Worm (Caenorhabditis elegans): ENCODE data around the gene str-170.
A peak's percentile ranks its signal among the peaks of the same experiment; 100 is the strongest.

The str-170 gene

DNA sequence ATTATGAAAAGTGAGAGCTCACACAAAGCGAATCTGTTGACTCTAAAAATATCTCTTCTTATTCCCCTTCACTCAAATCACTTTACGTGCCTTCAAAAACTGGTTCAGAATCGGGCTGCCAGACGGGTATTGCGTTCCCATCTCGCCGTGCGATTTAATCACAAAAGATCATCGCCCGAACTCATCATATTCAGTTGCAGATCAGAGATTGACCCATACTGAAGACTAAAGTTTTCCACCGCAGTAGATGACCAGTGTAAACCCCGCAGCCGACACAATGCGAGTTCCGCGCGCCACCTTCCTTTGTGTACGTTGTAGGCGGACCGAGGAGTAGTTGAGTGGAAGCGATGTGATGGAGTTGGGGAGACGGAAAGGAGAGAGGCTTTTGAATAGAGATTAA lies 3.4 kb downstream of the str-170 start (continued):
- peak; percentile 13 for TF ChIP-seq mxl-1 (tag; optimal IDR thresholded peaks at IDR 0.05)
- TF ChIP-seq pha-4 (tag; optimal IDR thresholded peaks at IDR 0.05), result no peak
- TF ChIP-seq sdz-38 (tag; optimal IDR thresholded peaks at IDR 0.05), result no peak
- TF ChIP-seq ztf-3 (GFP tag; optimal IDR thresholded peaks at IDR 0.05), result no peak
- TF ChIP-seq tbp1 (GFP tag; optimal IDR thresholded peaks at IDR 0.05), result peak; percentile 81
- TF ChIP-seq ceh-100 (GFP tag; IDR thresholded peaks at IDR 0.05), result peak; percentile 55
- TF ChIP-seq zfh-2 (GFP tag; conservative IDR thresholded peaks at IDR 0.05), result no peak
- no peak for TF ChIP-seq unc-62 (GFP tag; optimal IDR thresholded peaks at IDR 0.05)
- no peak for TF ChIP-seq akir-1 (GFP tag; optimal IDR thresholded peaks at IDR 0.05)
- no peak for TF ChIP-seq chd-7 (tag; optimal IDR thresholded peaks at IDR 0.05)
- peak; percentile 96 for TF ChIP-seq rcor-1 (GFP tag; IDR thresholded peaks at IDR 0.05)
- TF ChIP-seq snpc-1.3 (tag; optimal IDR thresholded peaks at IDR 0.05; ENCODE audit: insufficient read depth), result peak; percentile 97
- TF ChIP-seq dox-1 (GFP tag; IDR thresholded peaks at IDR 0.05), result no peak
- TF ChIP-seq unc-130 (GFP tag; optimal IDR thresholded peaks at IDR 0.05), result peak; percentile 23
- TF ChIP-seq let-607 (tag; optimal IDR thresholded peaks at IDR 0.05), result no peak
- no peak for TF ChIP-seq ets-4 (GFP tag; optimal IDR thresholded peaks at IDR 0.05)
- TF ChIP-seq cebp-1 (GFP tag; IDR thresholded peaks at IDR 0.05), result no peak
- TF ChIP-seq cebp-1 (tag; optimal IDR thresholded peaks at IDR 0.05), result no peak
- peak; percentile 14 for TF ChIP-seq xnd-1 (tag; optimal IDR thresholded peaks at IDR 0.05)
- TF ChIP-seq T07F8.4 (tag; optimal IDR thresholded peaks at IDR 0.05), result no peak
- TF ChIP-seq lin-35 (GFP tag; optimal IDR thresholded peaks at IDR 0.05), result no peak
- TF ChIP-seq F52B5.7 (tag; optimal IDR thresholded peaks at IDR 0.05), result no peak
- no peak for TF ChIP-seq fkh-3 (tag; optimal IDR thresholded peaks at IDR 0.05)
- TF ChIP-seq sea-2 (GFP tag; IDR thresholded peaks at IDR 0.05), result no peak
- peak; percentile 97 for TF ChIP-seq snpc-3.4 (tag; optimal IDR thresholded peaks at IDR 0.05)
- TF ChIP-seq dpff-1 (tag; optimal IDR thresholded peaks at IDR 0.05), result no peak
- TF ChIP-seq efl-1 (GFP tag; optimal IDR thresholded peaks at IDR 0.05), result no peak
- TF ChIP-seq dpl-1 (GFP tag; optimal IDR thresholded peaks at IDR 0.05), result no peak
- no peak for TF ChIP-seq hrde-1 (tag; optimal IDR thresholded peaks at IDR 0.05; ENCODE audit: borderline replicate concordance)
- no peak for TF ChIP-seq nhr-120 (GFP tag; IDR thresholded peaks at IDR 0.05)
- no peak for TF ChIP-seq nhr-179 (tag; optimal IDR thresholded peaks at IDR 0.05)
- TF ChIP-seq aptf-3 (GFP tag; IDR thresholded peaks at IDR 0.05), result no peak
- TF ChIP-seq nfyb-1 (GFP tag; IDR thresholded peaks at IDR 0.05), result no peak
- peak; percentile 77 for TF ChIP-seq lir-1 (GFP tag; conservative IDR thresholded peaks at IDR 0.05)
- TF ChIP-seq nhr-90 (tag; optimal IDR thresholded peaks at IDR 0.05), result no peak
- no peak for TF ChIP-seq ceh-40 (GFP tag; IDR thresholded peaks at IDR 0.05)
- TF ChIP-seq F23B12.7 (tag; optimal IDR thresholded peaks at IDR 0.05; ENCODE audit: insufficient read depth), result peak; percentile 73
- peak; percentile 24 for TF ChIP-seq B0261.1 (tag; optimal IDR thresholded peaks at IDR 0.05)
- no peak for TF ChIP-seq F22D6.2 (tag; optimal IDR thresholded peaks at IDR 0.05)
- TF ChIP-seq ZK185.1 (tag; optimal IDR thresholded peaks at IDR 0.05; ENCODE audit: poor library complexity, severe bottlenecking), result no peak
- no peak for TF ChIP-seq somi-1 (GFP tag; optimal IDR thresholded peaks at IDR 0.05)
- no peak for TF ChIP-seq cebp-2 (GFP tag; IDR thresholded peaks at IDR 0.05)
- no peak for TF ChIP-seq mel-28 (tag; optimal IDR thresholded peaks at IDR 0.05; ENCODE audit: borderline replicate concordance)
- no peak for TF ChIP-seq Y53F4B.3 (GFP tag; IDR thresholded peaks at IDR 0.05)
- TF ChIP-seq Y67H2A.10 (GFP tag; conservative IDR thresholded peaks at IDR 0.05), result no peak
- no peak for TF ChIP-seq lin-40 (tag; optimal IDR thresholded peaks at IDR 0.05)
- 0 out of 2 replicates have a peak, but pooled peaks have one; percentile 26 for TF ChIP-seq egrh-3 (GFP tag; IDR thresholded peaks at IDR 0.05)
- TF ChIP-seq B0019.2 (GFP tag; conservative IDR thresholded peaks at IDR 0.05), result no peak
- TF ChIP-seq die-1 (tag; optimal IDR thresholded peaks at IDR 0.05), result no peak
